Fruit fly (Drosophila melanogaster) whole organism, prepupa: Measurements from ENCODE around the gene Sf3b1.

ENCODE experiments used
- Blimp-1 ChIP-seq: fragments of 200-800 bp; sonication (Bioruptor generic); optimal IDR thresholded peaks from 3 replicates; lab custom pipeline; 2017; ENCODE audit warnings: missing biosample characterization, missing genetic modification characterization, mild to moderate bottlenecking, moderate library complexity, missing genetic modification reagents
- CG10669 ChIP-seq: fragments of 200-800 bp; sonication (Bioruptor generic); optimal IDR thresholded peaks from 3 replicates; lab custom pipeline; 2018; ENCODE audit warnings: missing biosample characterization, mild to moderate bottlenecking, missing genetic modification characterization, moderate library complexity
- CG3032 ChIP-seq: fragments of 200-800 bp; optimal IDR thresholded peaks from 2 replicates; lab custom pipeline; 2019; ENCODE audit warnings: missing biosample characterization, mild to moderate bottlenecking, missing genetic modification characterization, moderate library complexity
- CG6276 ChIP-seq: fragments of 200-800 bp; sonication (Bioruptor generic); optimal IDR thresholded peaks from 2 replicates; lab custom pipeline; 2017; ENCODE audit warnings: missing biosample characterization, mild to moderate bottlenecking, missing genetic modification characterization
- CG6792 ChIP-seq: fragments of 200-800 bp; sonication (Bioruptor generic); optimal IDR thresholded peaks from 3 replicates; lab custom pipeline; 2016; ENCODE audit warnings: missing biosample characterization, missing genetic modification characterization
- CG6854 ChIP-seq: fragments of 200-800 bp; sonication (Bioruptor generic); optimal IDR thresholded peaks from 2 replicates; lab custom pipeline; 2017; ENCODE audit warnings: missing biosample characterization, mild to moderate bottlenecking, missing genetic modification characterization
- CG8632 ChIP-seq: fragments of 200-800 bp; sonication (Bioruptor generic); optimal IDR thresholded peaks from 3 replicates; lab custom pipeline; 2016; ENCODE audit warnings: missing biosample characterization, missing genetic modification characterization
- OdsH ChIP-seq: fragments of 200-800 bp; sonication (Bioruptor generic); optimal IDR thresholded peaks from 3 replicates; lab custom pipeline; 2016; ENCODE audit warnings: missing biosample characterization, missing genetic modification characterization
- acj6 ChIP-seq: fragments of 200-800 bp; sonication (Bioruptor generic); optimal IDR thresholded peaks from 3 replicates; lab custom pipeline; 2016; ENCODE audit warnings: missing biosample characterization, missing genetic modification characterization
- eg ChIP-seq: fragments of 200-800 bp; sonication (Bioruptor generic); IDR thresholded peaks from 3 replicates; pipeline ENCODE4 v1.3.6; 2022; ENCODE audit warnings: missing biosample characterization, missing genetic modification characterization
- net ChIP-seq: fragments of 200-800 bp; sonication (Bioruptor generic); optimal IDR thresholded peaks from 3 replicates; lab custom pipeline; 2016; ENCODE audit warnings: missing biosample characterization, missing genetic modification characterization
- svp ChIP-seq: fragments of 200-800 bp; sonication (Bioruptor generic); peaks from one replicate; lab custom pipeline; 2016; ENCODE audit warnings: missing biosample characterization, missing genetic modification characterization

- TF ChIP-seq CG6276 (GFP tag; lab: Kevin White, UChicago) (no peak), CG6792 (GFP tag; lab: Kevin White, UChicago) (no peak), CG6854 (no peak), CG3032 (tag; lab: Kevin White, UChicago) (no peak), CG8632 (GFP tag; lab: Kevin White, UChicago) (no peak), eg (peak; percentile 41; the same call in 1 of the 3 replicates), Blimp-1 (no peak), svp (GFP tag; lab: Kevin White, UChicago) (peak; percentile 42), OdsH (GFP tag; lab: Kevin White, UChicago) (peak; percentile 15), acj6 (no peak), net (GFP tag; lab: Kevin White, UChicago) (no peak), CG10669 (GFP tag; lab: Kevin White, UChicago) (no peak)
Measured at dm6 chr2L:521940-522632, 46.1 kb upstream of the Sf3b1 start.
